Fruit fly (Drosophila melanogaster): Measurements from ENCODE around the gene fok.
A peak's percentile ranks its signal among the peaks of the same experiment; 100 is the strongest.

fok gene

DNA sequence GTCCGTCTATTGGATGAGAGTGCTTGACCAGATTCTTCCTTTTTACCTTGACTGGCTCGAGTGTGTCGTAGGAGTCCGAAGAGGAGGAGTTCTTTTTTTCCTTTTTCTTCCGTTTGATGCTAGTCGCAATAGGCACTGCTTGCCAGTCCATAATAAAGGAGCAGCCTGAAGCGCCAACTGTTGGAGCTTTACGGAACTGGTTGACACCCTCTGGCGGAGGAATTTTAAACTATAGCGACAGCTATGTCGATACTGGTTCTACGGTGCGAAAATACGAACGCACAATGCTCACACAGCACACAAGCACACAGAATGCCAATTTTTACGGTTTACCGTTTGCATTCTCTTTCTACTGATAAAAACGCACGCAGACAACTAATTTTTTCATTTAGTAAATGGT is 21.7 kb upstream of the fok start:
- TF ChIP-seq CG14711 (tag; optimal IDR thresholded peaks at IDR 0.05) (no peak), pad (GFP tag; optimal IDR thresholded peaks at IDR 0.05) (peak; percentile 44), CG33017 (tag; optimal IDR thresholded peaks at IDR 0.05) (no peak), CG12768 (GFP tag; optimal IDR thresholded peaks at IDR 0.05) (no peak), CG1620 (GFP tag; optimal IDR thresholded peaks at IDR 0.05) (peak; percentile 31), Clk (GFP tag; optimal IDR thresholded peaks at IDR 0.05) (no peak), tj (GFP tag; optimal IDR thresholded peaks at IDR 0.05) (no peak), Crg-1 (GFP tag; optimal IDR thresholded peaks at IDR 0.05) (no peak), CG7045 (GFP tag; optimal IDR thresholded peaks at IDR 0.05) (no peak), Hr96 (GFP tag; optimal IDR thresholded peaks at IDR 0.05) (no peak), toe (GFP tag; optimal IDR thresholded peaks at IDR 0.05) (no peak), CG5204 (GFP tag; optimal IDR thresholded peaks at IDR 0.05) (no peak), ovo (GFP tag; optimal IDR thresholded peaks at IDR 0.05) (no peak), cnc (optimal IDR thresholded peaks at IDR 0.05) (no peak)

DNA sequence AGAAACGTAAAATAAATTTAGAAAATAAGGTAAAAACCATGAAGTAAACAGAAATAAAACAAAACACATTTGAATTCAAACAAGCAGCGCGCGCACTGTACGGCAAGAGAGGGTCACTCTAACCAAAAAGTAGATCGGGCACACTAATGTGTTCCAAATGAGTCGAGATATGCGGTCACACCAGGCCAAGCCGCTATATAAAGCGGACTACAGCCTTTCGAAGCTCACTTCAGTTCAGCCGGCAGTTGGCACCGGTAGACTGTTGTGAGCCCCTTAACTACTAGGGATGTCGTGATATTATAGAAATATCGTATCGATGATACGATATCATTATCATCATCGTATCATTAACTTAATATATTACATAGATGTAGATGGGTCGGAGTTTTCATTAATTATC is 19.7 kb upstream of the fok start:
- peak; percentile 11 for TF ChIP-seq Mnt (GFP tag; optimal IDR thresholded peaks at IDR 0.05)
- peak; percentile 36 for TF ChIP-seq bab1 (GFP tag; optimal IDR thresholded peaks at IDR 0.05)
- peak; percentile 41 for TF ChIP-seq CG1620 (GFP tag; optimal IDR thresholded peaks at IDR 0.05)
- no peak for TF ChIP-seq cic (GFP tag; optimal IDR thresholded peaks at IDR 0.05)
- no peak for TF ChIP-seq toe (GFP tag; optimal IDR thresholded peaks at IDR 0.05)

DNA sequence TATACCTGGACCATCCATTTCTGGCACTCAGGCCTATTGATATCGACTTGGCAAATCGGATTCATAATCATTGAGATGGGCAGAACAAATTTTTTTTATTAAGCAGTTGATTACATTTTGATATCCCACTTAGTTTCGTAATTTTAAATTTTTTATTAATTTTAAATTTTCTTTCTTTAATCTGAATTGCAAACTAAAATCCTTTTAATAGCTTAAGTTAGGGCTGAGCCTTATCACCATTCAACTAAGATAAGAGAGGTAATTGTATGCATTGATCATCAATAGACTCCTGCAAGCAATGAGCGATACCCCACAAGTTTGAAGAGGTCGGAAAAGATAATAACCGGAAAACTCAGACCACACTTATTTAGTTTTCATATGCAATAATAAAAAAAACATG is 19.2 kb upstream of the fok start, which contains the start of gene CG13970:
TSS of gene CG13970 (minus strand) at position 101 of the 400 bp plus-strand sequence.
- TF ChIP-seq toe (GFP tag; optimal IDR thresholded peaks at IDR 0.05), result no peak
- TF ChIP-seq tj (GFP tag; optimal IDR thresholded peaks at IDR 0.05), result no peak
- no peak for TF ChIP-seq Clk (GFP tag; optimal IDR thresholded peaks at IDR 0.05)
- peak; percentile 70 for TF ChIP-seq kay (GFP tag; ENCODE audit: borderline replicate concordance)

DNA sequence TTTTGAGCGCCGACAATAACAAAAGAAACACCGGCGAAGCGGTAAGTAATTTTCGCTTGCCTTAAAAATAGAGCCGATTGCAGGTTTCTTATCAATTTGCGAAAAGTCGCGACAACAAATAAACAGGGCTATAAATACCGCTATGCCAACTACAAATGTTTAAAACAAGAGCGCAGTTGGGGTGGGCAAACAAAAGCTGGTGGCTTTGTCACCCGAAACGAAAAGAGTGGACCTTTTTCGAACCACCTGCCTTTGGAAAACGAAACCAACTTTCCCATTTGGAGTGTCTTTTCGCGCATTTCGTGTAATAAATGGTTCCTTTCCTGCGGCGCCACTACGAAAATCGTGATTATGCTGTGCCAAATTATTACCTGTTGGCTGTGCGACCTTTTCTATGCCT is 13.3 kb upstream of the fok start:
- TF ChIP-seq CG11617 (GFP tag; optimal IDR thresholded peaks at IDR 0.05) (peak; percentile 37), CG12768 (GFP tag; optimal IDR thresholded peaks at IDR 0.05) (peak; percentile 9), Hr96 (GFP tag; optimal IDR thresholded peaks at IDR 0.05) (peak; percentile 1), toe (GFP tag; optimal IDR thresholded peaks at IDR 0.05) (peak; percentile 9), cic (GFP tag; optimal IDR thresholded peaks at IDR 0.05) (peak; percentile 72), CG33017 (tag; optimal IDR thresholded peaks at IDR 0.05) (no peak), CG7101 (tag; optimal IDR thresholded peaks at IDR 0.05) (peak; percentile 71), Mnt (GFP tag; optimal IDR thresholded peaks at IDR 0.05) (no peak), tj (GFP tag; optimal IDR thresholded peaks at IDR 0.05) (peak; percentile 11), bab1 (GFP tag; optimal IDR thresholded peaks at IDR 0.05) (no peak), CG7045 (GFP tag; optimal IDR thresholded peaks at IDR 0.05) (no peak)

DNA sequence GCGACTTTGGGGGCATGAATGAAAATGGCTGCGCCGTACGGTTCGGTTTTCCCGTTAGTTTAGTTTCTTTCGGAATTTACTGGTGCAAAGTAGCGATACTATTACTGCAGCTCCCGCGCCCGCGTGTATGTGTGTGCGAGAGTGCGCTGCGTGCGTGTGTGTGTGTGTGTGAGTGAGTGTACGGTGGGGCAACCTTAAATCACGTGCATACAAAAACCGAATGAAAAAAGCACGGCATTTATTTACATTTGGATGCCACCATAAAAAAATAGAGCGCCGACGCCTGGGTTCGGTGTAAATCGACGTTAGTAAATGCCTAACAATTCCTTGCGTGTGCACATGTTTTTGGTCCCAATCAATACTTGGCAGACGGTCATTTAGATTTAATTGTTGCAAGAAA is 12.9 kb upstream of the fok start:
- TF ChIP-seq Mnt (GFP tag; optimal IDR thresholded peaks at IDR 0.05) (peak; percentile 60), ovo (GFP tag; optimal IDR thresholded peaks at IDR 0.05) (no peak), CG11617 (GFP tag; optimal IDR thresholded peaks at IDR 0.05) (no peak), CG12768 (GFP tag; optimal IDR thresholded peaks at IDR 0.05) (peak; percentile 21), CG7101 (tag; optimal IDR thresholded peaks at IDR 0.05) (no peak)

DNA sequence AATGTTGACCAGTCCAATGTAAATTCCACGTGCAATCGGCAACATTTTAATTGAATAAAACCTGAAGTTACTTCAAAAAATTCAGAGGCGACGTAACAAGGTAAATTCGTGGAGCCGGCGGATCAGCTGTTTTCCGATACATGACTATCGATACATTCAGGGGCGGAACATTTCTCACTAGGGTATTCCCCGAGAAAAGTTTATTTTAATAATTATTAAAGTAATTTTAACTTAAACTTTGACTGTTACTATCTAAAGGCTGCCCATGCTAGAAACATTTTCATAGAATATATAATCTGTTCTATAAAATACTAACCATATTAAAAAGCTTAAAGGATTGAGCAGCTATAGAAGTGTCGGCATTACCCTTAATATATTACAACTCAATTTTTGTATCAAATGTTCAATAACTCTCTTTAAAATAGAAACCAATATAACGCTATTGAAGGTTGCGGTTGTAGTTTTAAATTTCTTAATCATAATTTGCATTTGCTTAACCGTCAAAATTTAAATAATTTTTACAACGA is 12.3 kb upstream of the fok start, which contains the start of the genes mRpS18B and Kua:
TSS of gene mRpS18B (minus strand) at position 149 of the 527 bp plus-strand sequence.
TSS of gene Kua (plus strand) at position 477 of the 527 bp plus-strand sequence.
- TF ChIP-seq pad (GFP tag; optimal IDR thresholded peaks at IDR 0.05), result peak; percentile 24
- peak; percentile 18 for TF ChIP-seq CG5204 (GFP tag; optimal IDR thresholded peaks at IDR 0.05)
- TF ChIP-seq CG33017 (tag; optimal IDR thresholded peaks at IDR 0.05), result peak; percentile 44
- peak; percentile 23 for TF ChIP-seq Mnt (GFP tag; optimal IDR thresholded peaks at IDR 0.05)
- no peak for TF ChIP-seq tj (GFP tag; optimal IDR thresholded peaks at IDR 0.05)
- peak; percentile 24 for TF ChIP-seq bab1 (GFP tag; optimal IDR thresholded peaks at IDR 0.05)
- no peak for TF ChIP-seq cic (GFP tag; optimal IDR thresholded peaks at IDR 0.05)
- TF ChIP-seq Crg-1 (GFP tag; optimal IDR thresholded peaks at IDR 0.05), result peak; percentile 3
- no peak for TF ChIP-seq Clk (GFP tag; optimal IDR thresholded peaks at IDR 0.05)
- TF ChIP-seq CG1620 (GFP tag; optimal IDR thresholded peaks at IDR 0.05), result no peak
- TF ChIP-seq CG14711 (tag; optimal IDR thresholded peaks at IDR 0.05), result peak; percentile 55
- TF ChIP-seq ovo (GFP tag; optimal IDR thresholded peaks at IDR 0.05), result no peak
- no peak for TF ChIP-seq cnc (optimal IDR thresholded peaks at IDR 0.05)
- peak; percentile 46 for TF ChIP-seq toe (GFP tag; optimal IDR thresholded peaks at IDR 0.05)
- peak; percentile 64 for TF ChIP-seq CG7101 (tag; optimal IDR thresholded peaks at IDR 0.05)
- TF ChIP-seq CG12768 (GFP tag; optimal IDR thresholded peaks at IDR 0.05), result no peak
- TF ChIP-seq CG7045 (GFP tag; optimal IDR thresholded peaks at IDR 0.05), result no peak
- TF ChIP-seq CG11617 (GFP tag; optimal IDR thresholded peaks at IDR 0.05), result peak; percentile 41
- TF ChIP-seq Hr96 (GFP tag; optimal IDR thresholded peaks at IDR 0.05), result no peak
- TF ChIP-seq kay (GFP tag; ENCODE audit: borderline replicate concordance), result no peak

DNA sequence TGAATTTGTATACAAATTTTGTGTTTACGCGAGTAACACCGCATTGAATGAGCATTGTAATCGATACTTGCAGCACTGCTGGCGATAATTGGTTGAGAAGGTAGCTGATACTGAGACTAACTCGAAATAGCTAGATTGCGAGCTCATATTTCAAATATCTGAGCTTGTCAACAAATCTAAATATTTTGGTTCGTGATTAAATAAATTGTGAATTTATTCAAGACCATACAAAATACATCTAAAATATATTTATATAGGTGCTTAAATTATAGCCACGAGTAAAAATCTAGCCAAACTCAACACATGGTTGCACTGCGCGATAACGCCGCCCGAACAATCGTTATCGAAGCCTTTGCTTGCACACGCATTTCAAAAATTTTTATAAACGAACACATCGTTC is 8.9 kb upstream of the fok start, which contains the start of the genes Taf13 and nesd:
TSS of gene Taf13 (minus strand) at position 56 of the 400 bp plus-strand sequence.
TSS of gene nesd (plus strand) at position 179 of the 400 bp plus-strand sequence.
- TF ChIP-seq cnc (optimal IDR thresholded peaks at IDR 0.05), result no peak
- TF ChIP-seq ovo (GFP tag; optimal IDR thresholded peaks at IDR 0.05), result no peak
- peak; percentile 31 for TF ChIP-seq bab1 (GFP tag; optimal IDR thresholded peaks at IDR 0.05)
- TF ChIP-seq CG14711 (tag; optimal IDR thresholded peaks at IDR 0.05), result peak; percentile 55
- peak; percentile 21 for TF ChIP-seq CG7045 (GFP tag; optimal IDR thresholded peaks at IDR 0.05)
- no peak for TF ChIP-seq CG12768 (GFP tag; optimal IDR thresholded peaks at IDR 0.05)
- TF ChIP-seq Crg-1 (GFP tag; optimal IDR thresholded peaks at IDR 0.05), result peak; percentile 36
- peak; percentile 25 for TF ChIP-seq cic (GFP tag; optimal IDR thresholded peaks at IDR 0.05)
- no peak for TF ChIP-seq kay (GFP tag; ENCODE audit: borderline replicate concordance)
- peak; percentile 85 for TF ChIP-seq toe (GFP tag; optimal IDR thresholded peaks at IDR 0.05)
- peak; percentile 71 for TF ChIP-seq Mnt (GFP tag; optimal IDR thresholded peaks at IDR 0.05)
- peak; percentile 61 for TF ChIP-seq CG7101 (tag; optimal IDR thresholded peaks at IDR 0.05)
- peak; percentile 57 for TF ChIP-seq tj (GFP tag; optimal IDR thresholded peaks at IDR 0.05)
- peak; percentile 37 for TF ChIP-seq pad (GFP tag; optimal IDR thresholded peaks at IDR 0.05)
- peak; percentile 0 for TF ChIP-seq Hr96 (GFP tag; optimal IDR thresholded peaks at IDR 0.05)
- peak; percentile 52 for TF ChIP-seq CG5204 (GFP tag; optimal IDR thresholded peaks at IDR 0.05)
- TF ChIP-seq CG1620 (GFP tag; optimal IDR thresholded peaks at IDR 0.05), result peak; percentile 55
- peak; percentile 59 for TF ChIP-seq CG11617 (GFP tag; optimal IDR thresholded peaks at IDR 0.05)
- peak; percentile 12 for TF ChIP-seq CG33017 (tag; optimal IDR thresholded peaks at IDR 0.05)
- TF ChIP-seq Clk (GFP tag; optimal IDR thresholded peaks at IDR 0.05), result peak; percentile 36
